Worm (Caenorhabditis elegans): ENCODE results near the gene Y105C5B.3.

Y105C5B.3 gene

ce11 chrIV:15933814-15934213 is 49.8 kb downstream of the Y105C5B.3 start, which contains the start of gene srv-16:
Gene srv-16 (minus strand): TSS chrIV:15933914.
- TF ChIP-seq nhr-2 (tag; optimal IDR thresholded peaks at IDR 0.05), result no peak
- TF ChIP-seq zip-8 (tag; optimal IDR thresholded peaks at IDR 0.05), result no peak
- TF ChIP-seq nhr-28 (tag; optimal IDR thresholded peaks at IDR 0.05), result no peak
- no peak for TF ChIP-seq unc-39 (tag; optimal IDR thresholded peaks at IDR 0.05)
- no peak for TF ChIP-seq nhr-76 (tag; optimal IDR thresholded peaks at IDR 0.05)
- TF ChIP-seq ztf-11 (tag; optimal IDR thresholded peaks at IDR 0.05), result no peak
- no peak for TF ChIP-seq unc-62 (GFP tag; optimal IDR thresholded peaks at IDR 0.05)
- TF ChIP-seq cnd-1 (tag; optimal IDR thresholded peaks at IDR 0.05), result no peak
- no peak for TF ChIP-seq ceh-43 (GFP tag; optimal IDR thresholded peaks at IDR 0.05)
- no peak for TF ChIP-seq mab-5 (tag; optimal IDR thresholded peaks at IDR 0.05)
- no peak for TF ChIP-seq elt-3 (tag; optimal IDR thresholded peaks at IDR 0.05)
- TF ChIP-seq sptf-1 (tag; optimal IDR thresholded peaks at IDR 0.05), result no peak
- no peak for TF ChIP-seq drap-1 (GFP tag; optimal IDR thresholded peaks at IDR 0.05)
- TF ChIP-seq mls-2 (tag; optimal IDR thresholded peaks at IDR 0.05), result no peak
- no peak for TF ChIP-seq flh-1 (GFP tag; optimal IDR thresholded peaks at IDR 0.05)
- TF ChIP-seq lsy-2 (tag; optimal IDR thresholded peaks at IDR 0.05), result no peak
- no peak for TF ChIP-seq sem-2 (GFP tag; optimal IDR thresholded peaks at IDR 0.05)
- TF ChIP-seq lin-32 (GFP tag; optimal IDR thresholded peaks at IDR 0.05), result no peak
- no peak for TF ChIP-seq bed-3 (GFP tag; optimal IDR thresholded peaks at IDR 0.05)

ce11 chrIV:15937088-15937487 is 53.1 kb downstream of the Y105C5B.3 start:
- TF ChIP-seq snpc-4 (tag; optimal IDR thresholded peaks at IDR 0.05), result no peak
- no peak for TF ChIP-seq nhr-237 (tag; optimal IDR thresholded peaks at IDR 0.05)
- TF ChIP-seq nhr-2 (tag; optimal IDR thresholded peaks at IDR 0.05), result no peak
- no peak for TF ChIP-seq mab-5 (tag; optimal IDR thresholded peaks at IDR 0.05)
- TF ChIP-seq pha-4 (tag; optimal IDR thresholded peaks at IDR 0.05), result no peak
- TF ChIP-seq ces-1 (GFP tag; optimal IDR thresholded peaks at IDR 0.05), result no peak
- no peak for TF ChIP-seq flh-1 (GFP tag; optimal IDR thresholded peaks at IDR 0.05)
- TF ChIP-seq elt-1 (tag; optimal IDR thresholded peaks at IDR 0.05; ENCODE audit: borderline replicate concordance, insufficient read depth), result no peak
- no peak for TF ChIP-seq cnd-1 (tag; optimal IDR thresholded peaks at IDR 0.05)
- TF ChIP-seq ham-2 (GFP tag; optimal IDR thresholded peaks at IDR 0.05), result no peak

Measured in whole organism, mixed stage, embryonic.